Worm (Caenorhabditis elegans) whole organism, L1 larva: ENCODE measurements around the gene Y17G9A.4.

ENCODE experiments used
- F16B12.6 ChIP-seq: fragments of 150-350 bp; optimal IDR thresholded peaks from 2 replicates; lab custom pipeline; 2014; ENCODE audit warnings: missing biosample characterization, missing genetic modification characterization
- aly-2 ChIP-seq: fragments of 150-350 bp; optimal IDR thresholded peaks from 2 replicates; lab custom pipeline; 2014; ENCODE audit warnings: missing biosample characterization, missing genetic modification characterization
- blmp-1 ChIP-seq: fragments of 150-350 bp; optimal IDR thresholded peaks from 2 replicates; lab custom pipeline; 2014; ENCODE audit warnings: missing biosample characterization, missing genetic modification characterization
- ceh-63 ChIP-seq: fragments of 200-800 bp; sonication (Bioruptor generic); optimal IDR thresholded peaks from 2 replicates; lab custom pipeline; 2018; ENCODE audit warnings: mild to moderate bottlenecking, missing genetic modification characterization, missing compliant biosample characterization
- ceh-8 ChIP-seq: fragments of 200-800 bp; sonication (Bioruptor generic); optimal IDR thresholded peaks from 2 replicates; lab custom pipeline; 2018; ENCODE audit warnings: mild to moderate bottlenecking, missing genetic modification characterization, moderate library complexity, missing compliant biosample characterization
- ceh-82 ChIP-seq, 3 experiments: fragments of 150-350 bp in 1 of 3; sonication (generic microtip) in 2 of 3; optimal IDR thresholded peaks; 2 replicates each; lab custom pipeline; 2014 to 2017; ENCODE audit warnings: missing biosample characterization in 3 of 3, missing genetic modification characterization in 3 of 3
- ceh-90 ChIP-seq: sonication (generic microtip); optimal IDR thresholded peaks from 2 replicates; lab custom pipeline; 2016; ENCODE audit warnings: missing genetic modification characterization, missing compliant biosample characterization
- dpl-1 ChIP-seq, 3 experiments: fragments of 150-350 bp in 2 of 3; sonication (generic microtip) in 1 of 3; optimal IDR thresholded peaks; 2 replicates each; lab custom pipeline; 2014 to 2017; ENCODE audit warnings: missing biosample characterization in 3 of 3, missing genetic modification characterization in 3 of 3, missing genetic modification reagents in 3 of 3
- efl-1 ChIP-seq, 4 experiments: fragments of 150-350 bp; optimal IDR thresholded peaks in 3 of 4; peaks in 1 of 4; 1 replicate in 1 of 4; 2 replicates in 3 of 4; lab custom pipeline; 2014; ENCODE audit warnings: missing biosample characterization in 2 of 4, missing genetic modification characterization in 2 of 4, missing genetic modification reagents in 2 of 4
- egl-27 ChIP-seq, 2 experiments: fragments of 150-350 bp in 1 of 2; sonication (generic microtip); optimal IDR thresholded peaks; 3 replicates each; lab custom pipeline; 2017 to 2018; ENCODE audit warnings: missing biosample characterization in 2 of 2, missing genetic modification characterization in 2 of 2, missing genetic modification reagents in 2 of 2
- elt-2 ChIP-seq: sonication (generic microtip); optimal IDR thresholded peaks from 2 replicates; lab custom pipeline; 2016; ENCODE audit warnings: missing genetic modification characterization, mild to moderate bottlenecking, inconsistent platforms, missing compliant biosample characterization, missing genetic modification reagents
- elt-3 ChIP-seq, 6 experiments: fragments of 150-350 bp in 1 of 6; sonication (generic microtip); optimal IDR thresholded peaks; 2 replicates each; lab custom pipeline; 2017 to 2018; ENCODE audit warnings: missing biosample characterization in 6 of 6, missing genetic modification characterization in 6 of 6, inconsistent platforms in 1 of 6
- ets-5 ChIP-seq: fragments of 200-800 bp; sonication (Bioruptor generic); IDR thresholded peaks from 2 replicates; pipeline ENCODE4 v1.3.6; 2022; ENCODE audit warnings: missing genetic modification characterization, missing compliant biosample characterization
- fos-1 ChIP-seq: fragments of 150-350 bp; optimal IDR thresholded peaks from 2 replicates; lab custom pipeline; 2014; ENCODE audit warnings: missing biosample characterization, missing genetic modification characterization
- grh-1 ChIP-seq: fragments of 200-800 bp; sonication (Bioruptor generic); IDR thresholded peaks from 2 replicates; pipeline ENCODE4 v1.3.6; 2022; ENCODE audit warnings: missing genetic modification reagents, missing genetic modification characterization, missing compliant biosample characterization
- hlh-17 ChIP-seq: fragments of 200-800 bp; sonication (Bioruptor generic); optimal IDR thresholded peaks from 2 replicates; lab custom pipeline; 2018; ENCODE audit warnings: missing genetic modification characterization, mild to moderate bottlenecking, missing compliant biosample characterization, moderate library complexity, borderline replicate concordance
- hpl-2 ChIP-seq: fragments of 150-350 bp; optimal IDR thresholded peaks from 2 replicates; lab custom pipeline; 2014; ENCODE audit warnings: missing biosample characterization, missing genetic modification reagents, missing genetic modification characterization
- jun-1 ChIP-seq: fragments of 150-350 bp; optimal IDR thresholded peaks from 2 replicates; lab custom pipeline; 2014; ENCODE audit warnings: missing biosample characterization, missing genetic modification reagents, missing genetic modification characterization
- lin-15B ChIP-seq: fragments of 150-350 bp; sonication (generic microtip); optimal IDR thresholded peaks from 3 replicates; lab custom pipeline; 2014; ENCODE audit warnings: missing biosample characterization, missing genetic modification characterization
- lin-35 ChIP-seq, 2 experiments: fragments of 150-350 bp; optimal IDR thresholded peaks; 2 replicates each; lab custom pipeline; 2014; ENCODE audit warnings: missing biosample characterization in 2 of 2, missing genetic modification characterization in 2 of 2, missing genetic modification reagents in 2 of 2
- lsy-2 ChIP-seq, 2 experiments: fragments of 150-350 bp; optimal IDR thresholded peaks; 2 replicates each; lab custom pipeline; 2014; ENCODE audit warnings: missing biosample characterization in 2 of 2, missing genetic modification characterization in 2 of 2
- mdl-1 ChIP-seq, 2 experiments: fragments of 150-350 bp; optimal IDR thresholded peaks; 2 replicates each; lab custom pipeline; 2014 to 2017; ENCODE audit warnings: missing biosample characterization in 2 of 2, missing genetic modification characterization in 2 of 2, inconsistent platforms in 1 of 2
- mef-2 ChIP-seq: fragments of 150-350 bp; optimal IDR thresholded peaks from 2 replicates; lab custom pipeline; 2014; ENCODE audit warnings: missing biosample characterization, missing genetic modification characterization
- nhr-19 ChIP-seq: fragments of 200-800 bp; sonication (Bioruptor generic); conservative IDR thresholded peaks from 2 replicates; pipeline ENCODE4 v1.3.6; 2022; ENCODE audit warnings: missing genetic modification characterization, missing compliant biosample characterization
- nhr-20 ChIP-seq: sonication (generic microtip); optimal IDR thresholded peaks from 2 replicates; lab custom pipeline; 2016; ENCODE audit warnings: mild to moderate bottlenecking, missing genetic modification characterization, missing compliant biosample characterization
- nhr-237 ChIP-seq: fragments of 150-350 bp; optimal IDR thresholded peaks from 2 replicates; lab custom pipeline; 2014; ENCODE audit warnings: missing biosample characterization, missing genetic modification characterization
- nhr-47 ChIP-seq: sonication (generic microtip); optimal IDR thresholded peaks from 2 replicates; lab custom pipeline; 2016; ENCODE audit warnings: mild to moderate bottlenecking, missing genetic modification characterization, moderate library complexity, missing compliant biosample characterization
- nhr-76 ChIP-seq: sonication (generic microtip); optimal IDR thresholded peaks from 2 replicates; lab custom pipeline; 2017; ENCODE audit warnings: missing biosample characterization, missing genetic modification characterization
- nhr-77 ChIP-seq: fragments of 150-350 bp; optimal IDR thresholded peaks from 2 replicates; lab custom pipeline; 2014; ENCODE audit warnings: missing biosample characterization, missing genetic modification characterization
- nhr-84 ChIP-seq: sonication (generic microtip); optimal IDR thresholded peaks from 2 replicates; lab custom pipeline; 2017; ENCODE audit warnings: missing biosample characterization, missing genetic modification characterization
- nhr-85 ChIP-seq: sonication (generic microtip); peaks from one replicate; lab custom pipeline; 2016; ENCODE audit warnings: missing genetic modification characterization, inconsistent platforms, missing compliant biosample characterization
- pax-3 ChIP-seq: fragments of 200-800 bp; sonication (Bioruptor generic); optimal IDR thresholded peaks from 2 replicates; lab custom pipeline; 2018; ENCODE audit warnings: mild to moderate bottlenecking, missing genetic modification characterization, moderate library complexity, missing compliant biosample characterization
- pqm-1 ChIP-seq: sonication (generic microtip); optimal IDR thresholded peaks from 3 replicates; lab custom pipeline; 2017; ENCODE audit warnings: missing biosample characterization, missing genetic modification characterization
- snpc-4 ChIP-seq: fragments of 150-350 bp; optimal IDR thresholded peaks from 2 replicates; lab custom pipeline; 2014; ENCODE audit warnings: missing biosample characterization, missing genetic modification characterization
- sox-4 ChIP-seq: sonication (generic microtip); optimal IDR thresholded peaks from 2 replicates; lab custom pipeline; 2016; ENCODE audit warnings: missing genetic modification characterization, missing compliant biosample characterization
- swsn-7 ChIP-seq: sonication (generic microtip); optimal IDR thresholded peaks from 2 replicates; lab custom pipeline; 2016; ENCODE audit warnings: missing genetic modification characterization, missing compliant biosample characterization
- tbx-2 ChIP-seq: sonication (generic microtip); optimal IDR thresholded peaks from 2 replicates; lab custom pipeline; 2016; ENCODE audit warnings: missing genetic modification characterization, missing compliant biosample characterization
- tlp-1 ChIP-seq: fragments of 150-350 bp; optimal IDR thresholded peaks from 2 replicates; lab custom pipeline; 2014; ENCODE audit warnings: missing biosample characterization, missing genetic modification characterization
- unc-30 ChIP-seq: sonication (generic microtip); optimal IDR thresholded peaks from 2 replicates; lab custom pipeline; 2017; ENCODE audit warnings: missing biosample characterization, missing genetic modification characterization
- unc-86 ChIP-seq: sonication (generic microtip); optimal IDR thresholded peaks from 2 replicates; lab custom pipeline; 2016; ENCODE audit warnings: missing genetic modification characterization, missing compliant biosample characterization
- xbp-1 ChIP-seq: sonication (generic microtip); optimal IDR thresholded peaks from 2 replicates; lab custom pipeline; 2016; ENCODE audit warnings: missing genetic modification characterization, missing compliant biosample characterization
- zip-4 ChIP-seq: fragments of 200-800 bp; sonication (Bioruptor generic); optimal IDR thresholded peaks from 2 replicates; lab custom pipeline; 2018; ENCODE audit warnings: mild to moderate bottlenecking, missing genetic modification characterization, moderate library complexity, missing compliant biosample characterization
- ztf-4 ChIP-seq: fragments of 150-350 bp; optimal IDR thresholded peaks from 2 replicates; lab custom pipeline; 2014; ENCODE audit warnings: missing biosample characterization, missing genetic modification characterization

The Y17G9A.4 gene

DNA sequence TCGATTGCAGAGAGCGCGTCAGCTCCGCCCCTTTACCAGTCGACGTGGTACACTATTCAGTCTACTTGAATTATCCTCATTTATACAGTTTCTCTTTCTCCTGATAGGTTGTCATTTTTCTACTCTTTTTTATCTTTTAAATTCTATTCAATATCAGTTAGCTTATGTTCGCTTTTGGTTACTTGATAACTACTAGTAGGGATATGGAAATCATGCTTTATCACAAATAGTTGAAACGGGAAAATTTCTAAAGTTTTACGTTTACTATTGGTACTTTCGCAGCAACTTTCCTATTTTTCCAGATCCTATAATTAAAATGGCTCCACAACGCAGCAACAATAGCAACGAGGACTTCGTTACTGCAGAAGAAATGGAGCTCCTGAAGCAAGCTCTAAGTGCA is 28.3 kb upstream of the Y17G9A.4 start, which contains the start of gene sgnh-1:
sgnh-1 (plus strand) TSS at position 301 of the 400 bp plus-strand sequence.
- TF ChIP-seq aly-2 (tag; lab: Kevin White, UChicago) (no peak), ztf-4 (tag; lab: Kevin White, UChicago) (no peak), dpl-1 (GFP tag; optimal IDR thresholded peaks at IDR 0.05; lab: Kevin White, UChicago) (no peak), ets-5 (GFP tag; lab: Robert Waterston, UW) (no peak), fos-1 (tag; lab: Kevin White, UChicago) (no peak), snpc-4 (tag; lab: Kevin White, UChicago) (no peak), sox-4 (tag; lab: Kevin White, UChicago) (no peak), ceh-8 (GFP tag; lab: Kevin White, UChicago) (no peak), ceh-82 (tag; optimal IDR thresholded peaks at IDR 0.05; lab: Kevin White, UChicago) (no peak)

DNA sequence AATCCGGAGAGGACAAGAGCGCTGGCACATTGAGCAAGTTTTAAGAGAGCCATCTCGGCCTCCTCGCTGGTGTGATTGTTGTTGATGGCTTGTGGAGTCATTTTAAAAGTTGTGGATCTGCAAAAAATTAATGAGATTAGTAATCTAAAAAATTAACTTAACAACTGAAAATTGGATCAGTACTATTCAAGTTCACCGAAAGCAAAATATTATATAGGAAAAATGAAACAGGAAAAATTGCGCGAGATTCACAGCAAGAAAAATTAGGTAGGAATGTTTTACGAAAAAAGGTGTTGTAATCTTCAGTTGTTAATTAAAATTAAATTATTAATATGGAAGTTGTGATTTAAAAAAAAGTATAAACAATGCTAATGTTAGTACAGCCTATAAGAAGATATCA is 25.9 kb upstream of the Y17G9A.4 start, which contains the start of gene T08B6.1:
T08B6.1 (minus strand) TSS at position 101 of the 400 bp plus-strand sequence.
- no peak for TF ChIP-seq xbp-1 (tag; lab: Kevin White, UChicago)
- TF ChIP-seq elt-3 (tag; optimal IDR thresholded peaks at IDR 0.05; lab: Kevin White, UChicago): no peak
- TF ChIP-seq blmp-1 (tag; lab: Kevin White, UChicago): no peak
- TF ChIP-seq jun-1: no peak
- TF ChIP-seq mef-2 (tag; lab: Kevin White, UChicago): no peak
- TF ChIP-seq lin-15B (tag; lab: Kevin White, UChicago): no peak
- no peak for TF ChIP-seq nhr-19 (GFP tag; lab: Robert Waterston, UW)
- TF ChIP-seq F16B12.6 (tag; lab: Kevin White, UChicago): no peak
- TF ChIP-seq zip-4 (GFP tag; lab: Kevin White, UChicago): no peak
- no peak for TF ChIP-seq nhr-85 (tag; lab: Kevin White, UChicago)
- no peak for TF ChIP-seq tlp-1
- TF ChIP-seq nhr-76: no peak
- TF ChIP-seq egl-27 (tag; optimal IDR thresholded peaks at IDR 0.05; lab: Kevin White, UChicago): no peak
- TF ChIP-seq, all 84 proteins: peak for 0

DNA sequence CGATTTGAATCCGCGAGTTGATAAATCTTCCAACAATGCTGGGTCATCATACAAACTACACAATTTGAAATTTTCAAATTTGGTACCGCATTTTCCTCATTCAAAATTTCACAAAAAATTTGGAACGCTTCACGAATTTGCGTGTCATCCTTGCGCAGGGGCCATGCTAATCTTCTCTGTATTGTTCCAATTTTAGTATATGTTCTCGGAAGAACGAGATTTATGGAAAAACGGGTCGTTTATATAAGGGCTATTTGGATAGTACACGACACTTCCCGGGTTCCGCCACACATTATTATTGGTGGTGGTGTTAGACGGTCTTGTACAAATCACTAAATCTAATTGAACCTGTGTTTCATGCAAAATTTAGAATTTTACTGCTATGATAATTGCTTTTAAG is 24.1 kb upstream of the Y17G9A.4 start:
- no peak for TF ChIP-seq swsn-7 (tag; lab: Kevin White, UChicago)
- TF ChIP-seq nhr-77 (tag; lab: Kevin White, UChicago): no peak
- no peak for TF ChIP-seq jun-1
- peak; percentile 53 for TF ChIP-seq snpc-4 (tag; lab: Kevin White, UChicago)

- no peak for TF ChIP-seq ceh-90 (tag; lab: Kevin White, UChicago)
- TF ChIP-seq efl-1 (optimal IDR thresholded peaks at IDR 0.05; lab: Kevin White, UChicago): no peak
- peak in 1 of 2 experiments; percentile 85 for TF ChIP-seq efl-1 (GFP tag; optimal IDR thresholded peaks at IDR 0.05 in 1 of 2; lab: Kevin White, UChicago)
Observed at ce11 chrIV:4883984-4884383, 22.6 kb upstream of the Y17G9A.4 start, which contains the start of gene str-166. TSS of gene str-166 (plus strand) at chrIV:4884284.

ce11 chrIV:4880634-4881033 is 19.3 kb upstream of the Y17G9A.4 start:
- TF ChIP-seq nhr-19 (GFP tag; lab: Robert Waterston, UW): peak; percentile 86
- TF ChIP-seq tlp-1: no peak
- TF ChIP-seq ceh-8 (GFP tag; lab: Kevin White, UChicago): no peak
- TF ChIP-seq sox-4 (tag; lab: Kevin White, UChicago): peak; percentile 32
- TF ChIP-seq pqm-1 (tag; lab: Kevin White, UChicago): no peak
- TF ChIP-seq unc-30 (tag; lab: Kevin White, UChicago): no peak
- no peak for TF ChIP-seq jun-1
- peak; percentile 24 to 53 (median 53) for TF ChIP-seq ceh-82 (tag; optimal IDR thresholded peaks at IDR 0.05; lab: Kevin White, UChicago)
- TF ChIP-seq nhr-84 (tag; lab: Kevin White, UChicago): no peak
- TF ChIP-seq mdl-1 (tag; optimal IDR thresholded peaks at IDR 0.05; lab: Kevin White, UChicago): peak in 1 of 2 experiments; percentile 5
- no peak for TF ChIP-seq hlh-17 (GFP tag; lab: Kevin White, UChicago)
- TF ChIP-seq nhr-20 (tag; lab: Kevin White, UChicago): peak; percentile 83
- TF ChIP-seq egl-27 (tag; optimal IDR thresholded peaks at IDR 0.05; lab: Kevin White, UChicago): no peak
- TF ChIP-seq pax-3: no peak
- TF ChIP-seq lin-35 (GFP tag; optimal IDR thresholded peaks at IDR 0.05; lab: Kevin White, UChicago): peak; percentile 35 to 37
- TF ChIP-seq elt-2: peak; percentile 33
- peak; percentile 33 to 61 for TF ChIP-seq efl-1 (optimal IDR thresholded peaks at IDR 0.05; lab: Kevin White, UChicago)
- peak; percentile 16 to 93 for TF ChIP-seq efl-1 (GFP tag; optimal IDR thresholded peaks at IDR 0.05 in 1 of 2; lab: Kevin White, UChicago)
- TF ChIP-seq nhr-237 (tag; lab: Kevin White, UChicago): peak; percentile 5
- no peak for TF ChIP-seq hpl-2 (GFP tag; lab: Kevin White, UChicago)
- peak; percentile 36 for TF ChIP-seq unc-86
- no peak for TF ChIP-seq ceh-63 (GFP tag; lab: Kevin White, UChicago)
- peak; percentile 78 for TF ChIP-seq nhr-47 (tag; lab: Kevin White, UChicago)
- peak; percentile 84 for TF ChIP-seq grh-1 (GFP tag; lab: Robert Waterston, UW)
- TF ChIP-seq tbx-2 (tag; lab: Kevin White, UChicago): peak; percentile 51
- TF ChIP-seq dpl-1 (GFP tag; optimal IDR thresholded peaks at IDR 0.05; lab: Kevin White, UChicago): peak in 1 of 3 experiments; percentile 8
- TF ChIP-seq lsy-2 (tag; optimal IDR thresholded peaks at IDR 0.05; lab: Kevin White, UChicago): peak in 1 of 2 experiments; percentile 61
